Fruit fly (Drosophila melanogaster) whole organism, wandering third instar larva: ENCODE data around the gene CG2186.

ENCODE experiments used
- GATAd ChIP-seq: sonication (Bioruptor generic); optimal IDR thresholded peaks from 2 replicates; lab custom pipeline; 2016; ENCODE audit warnings: missing biosample characterization, missing genetic modification characterization
- dmrt93B ChIP-seq: fragments of 200-800 bp; sonication (Bioruptor generic); optimal IDR thresholded peaks from 2 replicates; lab custom pipeline; 2018; ENCODE audit warnings: missing biosample characterization, mild to moderate bottlenecking, missing genetic modification characterization
- psq ChIP-seq: fragments of 200-800 bp; sonication (Bioruptor generic); optimal IDR thresholded peaks from 3 replicates; lab custom pipeline; 2017; ENCODE audit warnings: missing biosample characterization, mild to moderate bottlenecking, missing genetic modification characterization, moderate library complexity

dm6 chrX:10854686-10855085, 2.8 kb upstream of the CG2186 start, which contains the start of gene feo:
- TF ChIP-seq dmrt93B (GFP tag; lab: Kevin White, UChicago) = no peak
- no peak for TF ChIP-seq psq (GFP tag; lab: Kevin White, UChicago)
- TF ChIP-seq GATAd (GFP tag; lab: Kevin White, UChicago) = no peak
